Worm (Caenorhabditis elegans): Measurements from ENCODE around the gene rod-1.

rod-1 gene

ce11 chrIV:7532360-7532759 lies 54.1 kb downstream of the rod-1 start, which contains the start of gene R05G6.1:
R05G6.1 (plus strand) TSS chrIV:7532660.
- TF ChIP-seq hlh-8 (tag; optimal IDR thresholded peaks at IDR 0.05) (no peak), ceh-14 (tag; optimal IDR thresholded peaks at IDR 0.05) (no peak), hlh-13 (GFP tag; optimal IDR thresholded peaks at IDR 0.05) (no peak), pha-2 (tag; optimal IDR thresholded peaks at IDR 0.05) (no peak), ceh-19 (GFP tag; optimal IDR thresholded peaks at IDR 0.05) (no peak), pqm-1 (tag; optimal IDR thresholded peaks at IDR 0.05) (no peak), nhr-11 (tag; optimal IDR thresholded peaks at IDR 0.05) (no peak), fkh-10 (GFP tag; optimal IDR thresholded peaks at IDR 0.05) (no peak), pax-1 (tag; optimal IDR thresholded peaks at IDR 0.05) (no peak), unc-42 (tag; optimal IDR thresholded peaks at IDR 0.05) (no peak), ceh-30 (tag; optimal IDR thresholded peaks at IDR 0.05) (no peak), rnt-1 (tag; optimal IDR thresholded peaks at IDR 0.05) (no peak), ceh-2 (tag; optimal IDR thresholded peaks at IDR 0.05) (no peak), unc-3 (GFP tag; conservative IDR thresholded peaks at IDR 0.05) (no peak), unc-3 (tag; optimal IDR thresholded peaks at IDR 0.05) (no peak)
